Worm (Caenorhabditis elegans) whole organism, L3 larva: ENCODE results near the gene pnp-1.

ENCODE experiments used
- R02D3.7 ChIP-seq: fragments of 150-350 bp; optimal IDR thresholded peaks from 2 replicates; lab custom pipeline; 2014; ENCODE audit warnings: missing biosample characterization, missing genetic modification characterization
- ZK546.5 ChIP-seq: sonication (generic microtip); optimal IDR thresholded peaks from 2 replicates; lab custom pipeline; 2017; ENCODE audit warnings: missing biosample characterization, missing genetic modification characterization
- aly-2 ChIP-seq: fragments of 150-350 bp; optimal IDR thresholded peaks from 2 replicates; lab custom pipeline; 2014; ENCODE audit warnings: missing biosample characterization, missing genetic modification characterization
- ama-1 ChIP-seq: fragments of 150-350 bp; optimal IDR thresholded peaks from 2 replicates; lab custom pipeline; 2018
- ceh-9 ChIP-seq: sonication (generic microtip); optimal IDR thresholded peaks from 2 replicates; lab custom pipeline; 2018; ENCODE audit warnings: missing biosample characterization, missing genetic modification characterization
- egl-5 ChIP-seq: fragments of 150-350 bp; optimal IDR thresholded peaks from 2 replicates; lab custom pipeline; 2017; ENCODE audit warnings: missing biosample characterization, missing genetic modification reagents, missing genetic modification characterization, inconsistent platforms
- elt-2 ChIP-seq: sonication (generic microtip); optimal IDR thresholded peaks from 2 replicates; lab custom pipeline; 2016; ENCODE audit warnings: missing genetic modification reagents, mild to moderate bottlenecking, missing genetic modification characterization, missing compliant biosample characterization
- elt-3 ChIP-seq, 3 experiments: fragments of 150-350 bp in 1 of 3; sonication (generic microtip) in 2 of 3; optimal IDR thresholded peaks; 2 replicates in 2 of 3; 4 replicates in 1 of 3; lab custom pipeline; 2014 to 2017; ENCODE audit warnings: missing biosample characterization in 3 of 3, missing genetic modification characterization in 3 of 3
- eor-1 ChIP-seq, 2 experiments: fragments of 150-350 bp; optimal IDR thresholded peaks; 2 replicates each; lab custom pipeline; 2014 to 2018; ENCODE audit warnings: missing biosample characterization in 2 of 2, missing genetic modification characterization in 2 of 2
- fkh-2 ChIP-seq: fragments of 150-350 bp; optimal IDR thresholded peaks from 2 replicates; lab custom pipeline; 2014; ENCODE audit warnings: missing biosample characterization, missing genetic modification reagents, missing genetic modification characterization
- fos-1 ChIP-seq: fragments of 150-350 bp; optimal IDR thresholded peaks from 2 replicates; lab custom pipeline; 2014; ENCODE audit warnings: missing biosample characterization, missing genetic modification characterization
- hmg-11 ChIP-seq: sonication (generic microtip); optimal IDR thresholded peaks from 2 replicates; lab custom pipeline; 2016; ENCODE audit warnings: missing genetic modification characterization, missing compliant biosample characterization
- jun-1 ChIP-seq: fragments of 150-350 bp; optimal IDR thresholded peaks from 2 replicates; lab custom pipeline; 2014; ENCODE audit warnings: missing biosample characterization, missing genetic modification reagents, missing genetic modification characterization
- lin-15B ChIP-seq: fragments of 150-350 bp; optimal IDR thresholded peaks from 2 replicates; lab custom pipeline; 2014; ENCODE audit warnings: missing biosample characterization, missing genetic modification characterization
- lin-39 ChIP-seq: fragments of 150-350 bp; optimal IDR thresholded peaks from 2 replicates; lab custom pipeline; 2018; ENCODE audit warnings: missing biosample characterization, missing genetic modification reagents, missing genetic modification characterization
- lsy-12 ChIP-seq: sonication (generic microtip); optimal IDR thresholded peaks from 2 replicates; lab custom pipeline; 2016; ENCODE audit warnings: mild to moderate bottlenecking, missing genetic modification characterization, missing compliant biosample characterization
- mdl-1 ChIP-seq: fragments of 150-350 bp; optimal IDR thresholded peaks from 2 replicates; lab custom pipeline; 2014; ENCODE audit warnings: missing biosample characterization, missing genetic modification characterization
- mml-1 ChIP-seq: fragments of 150-350 bp; sonication (generic microtip); optimal IDR thresholded peaks from 3 replicates; lab custom pipeline; 2014; ENCODE audit warnings: missing biosample characterization, missing genetic modification characterization
- nfya-1 ChIP-seq: sonication (generic microtip); optimal IDR thresholded peaks from 2 replicates; lab custom pipeline; 2017; ENCODE audit warnings: missing genetic modification characterization, mild to moderate bottlenecking, missing compliant biosample characterization, antibody characterized with exemption, moderate library complexity; ENCODE audit not compliant: insufficient read depth
- nhr-11 ChIP-seq: fragments of 150-350 bp; optimal IDR thresholded peaks from 2 replicates; lab custom pipeline; 2014; ENCODE audit warnings: missing biosample characterization, missing genetic modification characterization
- nhr-12 ChIP-seq: fragments of 150-350 bp; optimal IDR thresholded peaks from 2 replicates; lab custom pipeline; 2014; ENCODE audit warnings: missing biosample characterization, missing genetic modification characterization
- nhr-23 ChIP-seq: fragments of 150-350 bp; optimal IDR thresholded peaks from 2 replicates; lab custom pipeline; 2014; ENCODE audit warnings: missing biosample characterization, missing genetic modification reagents, missing genetic modification characterization
- nhr-237 ChIP-seq: fragments of 150-350 bp; optimal IDR thresholded peaks from 2 replicates; lab custom pipeline; 2014; ENCODE audit warnings: missing biosample characterization, missing genetic modification characterization
- nhr-25 ChIP-seq: sonication (generic microtip); optimal IDR thresholded peaks from 2 replicates; lab custom pipeline; 2017; ENCODE audit warnings: missing biosample characterization, missing genetic modification characterization
- nhr-43 ChIP-seq: sonication (generic microtip); optimal IDR thresholded peaks from 2 replicates; lab custom pipeline; 2016; ENCODE audit warnings: mild to moderate bottlenecking, missing genetic modification characterization, missing compliant biosample characterization; ENCODE audit not compliant: poor library complexity, severe bottlenecking
- nhr-76 ChIP-seq: fragments of 150-350 bp; sonication (generic microtip); optimal IDR thresholded peaks from 5 replicates; lab custom pipeline; 2014; ENCODE audit warnings: missing biosample characterization, missing genetic modification characterization
- nhr-77 ChIP-seq: fragments of 150-350 bp; optimal IDR thresholded peaks from 2 replicates; lab custom pipeline; 2014; ENCODE audit warnings: missing biosample characterization, missing genetic modification characterization
- pha-4 ChIP-seq: fragments of 150-350 bp; optimal IDR thresholded peaks from 2 replicates; lab custom pipeline; 2014; ENCODE audit warnings: missing biosample characterization, missing genetic modification reagents, missing genetic modification characterization
- pqm-1 ChIP-seq: fragments of 150-350 bp; optimal IDR thresholded peaks from 2 replicates; lab custom pipeline; 2017; ENCODE audit warnings: missing biosample characterization, missing genetic modification characterization, inconsistent platforms
- sea-2 ChIP-seq: fragments of 150-350 bp; sonication (generic microtip); optimal IDR thresholded peaks from 4 replicates; lab custom pipeline; 2014; ENCODE audit warnings: missing biosample characterization, missing genetic modification reagents, missing genetic modification characterization
- skn-1 ChIP-seq: fragments of 150-350 bp; optimal IDR thresholded peaks from 2 replicates; lab custom pipeline; 2014; ENCODE audit warnings: missing biosample characterization, missing genetic modification characterization
- tbx-2 ChIP-seq: sonication (generic microtip); optimal IDR thresholded peaks from 2 replicates; lab custom pipeline; 2016; ENCODE audit warnings: mild to moderate bottlenecking, missing genetic modification characterization, missing compliant biosample characterization
- unc-39 ChIP-seq: sonication (generic microtip); optimal IDR thresholded peaks from 4 replicates; lab custom pipeline; 2017; ENCODE audit warnings: missing biosample characterization, missing genetic modification characterization
- zag-1 ChIP-seq: fragments of 150-350 bp; optimal IDR thresholded peaks from 2 replicates; lab custom pipeline; 2014; ENCODE audit warnings: missing biosample characterization, missing genetic modification characterization
- ztf-11 ChIP-seq: fragments of 150-350 bp; optimal IDR thresholded peaks from 2 replicates; lab custom pipeline; 2014; ENCODE audit warnings: missing biosample characterization, missing genetic modification characterization
- ztf-4 ChIP-seq: fragments of 150-350 bp; optimal IDR thresholded peaks from 2 replicates; lab custom pipeline; 2014; ENCODE audit warnings: missing biosample characterization, missing genetic modification characterization

pnp-1 gene

DNA sequence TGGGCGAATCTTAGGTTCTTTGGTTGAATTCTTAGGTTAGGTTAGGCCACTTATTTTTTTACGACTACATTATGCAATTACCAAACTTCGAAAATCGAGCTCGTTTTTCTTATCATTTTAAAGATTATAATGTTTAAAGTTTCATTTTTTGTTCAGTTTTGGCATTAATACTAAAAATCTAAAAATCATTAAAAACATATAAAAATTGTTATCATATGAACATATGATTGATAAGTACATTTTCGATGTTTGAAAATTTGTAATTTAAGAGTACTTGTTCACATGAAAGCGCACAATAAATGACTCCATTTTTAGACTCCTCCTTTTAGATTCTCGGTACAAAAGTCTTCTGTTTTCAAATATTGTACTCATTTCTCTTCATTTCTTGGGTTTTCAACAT is 7.0 kb upstream of the pnp-1 start:
- no peak for TF ChIP-seq ceh-9
- TF ChIP-seq nhr-23, result no peak
- TF ChIP-seq pqm-1 (tag; lab: Kevin White, UChicago), result peak; percentile 86
- TF ChIP-seq pha-4, result peak; percentile 18
- TF ChIP-seq ztf-4 (tag; lab: Kevin White, UChicago), result no peak
- peak; percentile 59 for TF ChIP-seq elt-2
- no peak for TF ChIP-seq hmg-11

DNA sequence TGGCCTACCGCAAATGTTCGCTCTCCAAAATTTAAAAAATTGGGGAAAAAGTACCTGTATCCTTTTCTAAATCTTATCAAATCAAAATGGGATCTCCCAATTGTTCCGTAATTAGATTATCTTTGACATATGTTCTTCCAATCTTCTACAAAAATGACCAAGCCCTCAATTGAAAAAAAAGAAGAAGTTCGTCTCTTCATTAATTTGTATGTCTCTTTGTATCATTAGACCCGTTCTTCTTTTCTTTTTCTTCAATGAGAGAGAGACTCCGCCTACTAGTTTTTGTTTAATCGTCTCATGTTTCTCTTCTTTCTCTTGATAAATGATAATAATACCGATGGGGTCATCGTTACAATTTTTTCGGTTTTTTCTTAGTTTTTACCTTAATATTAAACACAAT is 5.2 kb upstream of the pnp-1 start:
- TF ChIP-seq nhr-43, result peak; percentile 25
- TF ChIP-seq nhr-23, result peak; percentile 27
- TF ChIP-seq nhr-77 (tag; lab: Kevin White, UChicago), result no peak

DNA sequence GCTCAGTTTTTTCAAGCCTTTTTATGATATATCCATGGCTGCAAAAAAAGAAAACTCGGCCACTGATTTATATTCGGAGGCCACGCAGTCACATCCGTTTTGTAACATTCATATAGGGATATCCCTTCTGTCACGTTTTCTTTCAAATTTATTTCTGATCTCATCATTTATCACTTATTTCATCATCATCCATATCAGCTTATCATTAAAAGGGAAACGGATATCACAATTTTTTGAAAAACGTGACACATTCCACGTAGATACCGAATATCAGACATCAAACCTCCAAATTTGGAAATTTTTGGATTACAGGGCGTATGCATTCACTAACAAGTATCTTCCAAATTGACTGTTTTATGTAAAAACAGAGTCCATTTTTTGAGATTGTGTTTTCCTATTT is 4.6 kb upstream of the pnp-1 start:
- peak; percentile 6 for TF ChIP-seq nhr-25 (tag; lab: Kevin White, UChicago)
- TF ChIP-seq nhr-23, result peak; percentile 21
- peak in 2 of 3 experiments; percentile 5 to 12 for TF ChIP-seq elt-3 (tag; optimal IDR thresholded peaks at IDR 0.05; lab: Kevin White, UChicago)
- TF ChIP-seq nhr-12 (tag; lab: Kevin White, UChicago), result no peak
- TF ChIP-seq nhr-43, result peak; percentile 44
- no peak for TF ChIP-seq nhr-237 (tag; lab: Kevin White, UChicago)

DNA sequence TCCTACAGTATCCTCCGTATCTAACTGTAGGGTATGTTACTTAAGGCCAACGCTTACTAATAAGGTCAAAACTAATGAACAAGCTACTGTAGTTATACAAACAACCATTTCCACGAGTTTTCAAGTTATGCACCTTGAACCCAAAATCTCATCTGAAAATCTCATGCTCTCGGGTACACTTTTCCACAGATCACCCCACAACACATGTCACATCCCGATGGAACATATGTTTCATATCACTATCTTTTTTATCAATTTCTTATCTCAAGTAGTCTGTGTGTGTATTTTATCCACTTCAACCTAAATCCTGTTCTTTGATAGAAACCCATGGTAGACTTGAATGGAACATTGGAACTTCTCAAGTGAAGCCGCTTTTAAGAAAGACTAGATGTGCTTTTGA is 2.2 kb upstream of the pnp-1 start:
- TF ChIP-seq ceh-9 (no peak), sea-2 (GFP tag; lab: Kevin White, UChicago) (no peak), nhr-12 (tag; lab: Kevin White, UChicago) (no peak), ztf-11 (tag; lab: Kevin White, UChicago) (no peak), mdl-1 (tag; lab: Kevin White, UChicago) (no peak), eor-1 (tag; optimal IDR thresholded peaks at IDR 0.05; lab: Kevin White, UChicago) (no peak), elt-3 (tag; optimal IDR thresholded peaks at IDR 0.05; lab: Kevin White, UChicago) (no peak)

DNA sequence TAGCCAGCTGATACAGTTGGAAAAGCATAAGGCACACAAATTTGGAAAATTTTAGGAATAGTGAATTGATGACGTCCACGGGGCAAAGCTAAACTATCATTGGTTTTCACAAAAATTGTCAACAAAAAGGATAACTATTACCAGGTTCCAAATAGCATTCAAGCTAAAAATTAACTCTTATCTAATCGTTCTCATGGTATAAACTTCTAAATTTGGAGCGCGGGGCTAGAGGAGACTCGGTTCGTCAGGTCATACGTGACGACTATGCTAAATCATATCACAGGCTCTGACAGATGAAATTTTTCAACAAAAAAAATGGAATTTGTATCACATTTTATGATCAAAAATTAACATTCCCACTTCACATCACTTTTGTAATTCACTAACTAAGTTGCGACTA is 1.1 kb upstream of the pnp-1 start:
- TF ChIP-seq aly-2 (tag; lab: Kevin White, UChicago) (no peak), pqm-1 (tag; lab: Kevin White, UChicago) (no peak), lin-15B (tag; lab: Kevin White, UChicago) (no peak), nhr-77 (tag; lab: Kevin White, UChicago) (no peak), zag-1 (tag; lab: Kevin White, UChicago) (no peak), nhr-12 (tag; lab: Kevin White, UChicago) (no peak), fos-1 (tag; lab: Kevin White, UChicago) (no peak), fkh-2 (tag; lab: Kevin White, UChicago) (no peak), ama-1 (lab: Kevin White, UChicago) (no peak), unc-39 (tag; lab: Kevin White, UChicago) (no peak), tbx-2 (tag; lab: Kevin White, UChicago) (no peak), lsy-12 (tag; lab: Kevin White, UChicago) (no peak), nhr-23 (no peak), mml-1 (no peak), elt-2 (no peak), ztf-11 (tag; lab: Kevin White, UChicago) (no peak), jun-1 (tag; lab: Kevin White, UChicago) (no peak), elt-3 (tag; optimal IDR thresholded peaks at IDR 0.05; lab: Kevin White, UChicago) (no peak), ZK546.5 (no peak)

DNA sequence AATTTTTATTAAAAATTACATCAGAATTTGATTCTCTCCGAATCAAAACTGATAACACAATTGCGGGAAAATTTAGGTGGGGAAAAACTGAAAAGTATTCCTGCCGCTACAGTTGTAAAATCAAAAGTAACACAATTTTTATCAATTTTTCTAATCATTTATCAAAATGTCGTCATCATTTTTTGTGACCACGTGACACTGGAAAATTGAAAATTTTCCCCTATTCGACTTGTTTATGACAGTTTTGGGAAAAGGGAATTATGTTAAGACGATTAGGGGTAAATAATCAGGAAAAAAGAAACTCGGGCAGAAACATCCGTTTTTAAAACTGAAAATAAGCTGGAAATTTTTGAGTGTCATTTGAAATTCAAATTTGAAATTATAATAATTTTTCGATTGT is 1.3 kb downstream of the pnp-1 start:
- no peak for TF ChIP-seq lsy-12 (tag; lab: Kevin White, UChicago)
- peak; percentile 95 for TF ChIP-seq elt-2
- peak; percentile 91 for TF ChIP-seq pqm-1 (tag; lab: Kevin White, UChicago)
- TF ChIP-seq pha-4, result peak; percentile 21
- TF ChIP-seq skn-1 (tag; lab: Kevin White, UChicago), result peak; percentile 47
- TF ChIP-seq mdl-1 (tag; lab: Kevin White, UChicago), result no peak
- peak; percentile 67 for TF ChIP-seq jun-1 (tag; lab: Kevin White, UChicago)

DNA sequence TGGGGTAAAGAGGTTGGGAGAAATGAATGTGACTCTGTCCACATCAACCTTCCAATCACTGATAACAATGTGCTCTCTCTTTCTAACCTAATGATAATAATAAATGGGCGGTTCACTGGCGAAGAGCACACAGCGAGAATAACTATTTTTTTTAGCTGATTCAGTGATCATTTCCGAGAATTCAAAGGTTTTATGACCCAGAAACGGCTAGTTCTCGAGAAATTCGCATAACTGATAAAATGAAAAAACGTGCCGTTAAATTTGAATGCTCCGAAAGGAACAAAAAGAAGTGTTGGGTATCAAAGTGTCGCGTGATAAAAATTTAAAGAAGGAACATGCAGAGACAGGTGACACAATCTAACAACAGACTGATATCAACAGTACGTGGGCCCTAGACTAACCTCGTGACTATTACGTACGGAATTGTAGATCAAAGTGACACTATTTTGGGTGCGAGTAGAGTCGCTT is 2.3 kb downstream of the pnp-1 start:
- TF ChIP-seq fkh-2 (tag; lab: Kevin White, UChicago) (no peak), nhr-11 (tag; lab: Kevin White, UChicago) (no peak), elt-2 (peak; percentile 96), egl-5 (tag; lab: Kevin White, UChicago) (no peak), sea-2 (GFP tag; lab: Kevin White, UChicago) (no peak), lin-15B (tag; lab: Kevin White, UChicago) (no peak), lin-39 (no peak), elt-3 (tag; optimal IDR thresholded peaks at IDR 0.05; lab: Kevin White, UChicago) (no peak), nhr-237 (tag; lab: Kevin White, UChicago) (no peak), pha-4 (peak; percentile 59), nfya-1 (tag; lab: Kevin White, UChicago) (no peak), pqm-1 (tag; lab: Kevin White, UChicago) (peak; percentile 79), R02D3.7 (tag; lab: Kevin White, UChicago) (no peak), nhr-76 (no peak), jun-1 (tag; lab: Kevin White, UChicago) (peak; percentile 70), tbx-2 (tag; lab: Kevin White, UChicago) (no peak), skn-1 (tag; lab: Kevin White, UChicago) (peak; percentile 40), ztf-4 (tag; lab: Kevin White, UChicago) (no peak)
